Worm (Caenorhabditis elegans) whole organism, mixed stage, embryonic: Measurements from ENCODE around the gene Y60A3A.23.

Experiments used
- cnd-1 ChIP-seq: fragments of 200-800 bp; sonication (Bioruptor generic); optimal IDR thresholded peaks from 2 replicates; lab custom pipeline; 2018; ENCODE audit warnings: mild to moderate bottlenecking, missing genetic modification characterization, missing compliant biosample characterization
- elt-3 ChIP-seq: fragments of 150-350 bp; optimal IDR thresholded peaks from 2 replicates; lab custom pipeline; 2014; ENCODE audit warnings: missing biosample characterization, missing genetic modification characterization
- hlh-1 ChIP-seq: fragments of 150-350 bp; optimal IDR thresholded peaks from 2 replicates; lab custom pipeline; 2014; ENCODE audit warnings: missing biosample characterization, missing genetic modification reagents, missing genetic modification characterization
- nhr-76 ChIP-seq: sonication (generic microtip); optimal IDR thresholded peaks from 2 replicates; lab custom pipeline; 2017; ENCODE audit warnings: missing biosample characterization, missing genetic modification characterization
- ztf-11 ChIP-seq: fragments of 150-350 bp; optimal IDR thresholded peaks from 2 replicates; lab custom pipeline; 2014; ENCODE audit warnings: missing biosample characterization, missing genetic modification characterization

- no peak for TF ChIP-seq hlh-1
- no peak for TF ChIP-seq cnd-1
- TF ChIP-seq elt-3 (tag; lab: Kevin White, UChicago): no peak
- TF ChIP-seq ztf-11 (tag; lab: Kevin White, UChicago): no peak
- no peak for TF ChIP-seq nhr-76 (tag; lab: Kevin White, UChicago)
Measured at ce11 chrV:19965626-19966025, 41.9 kb upstream of the Y60A3A.23 start, which contains the start of gene srh-171.
